Fruit fly (Drosophila melanogaster): ENCODE data around the gene XNP.

XNP gene

dm6 chr3R:25471853-25472634 is 10.6 kb downstream of the XNP start (continued):
- TF ChIP-seq CG15601 (tag; optimal IDR thresholded peaks at IDR 0.05) (no peak), CG12744 (GFP tag; optimal IDR thresholded peaks at IDR 0.05) (no peak), sug (tag; optimal IDR thresholded peaks at IDR 0.05) (no peak), hkb (optimal IDR thresholded peaks at IDR 0.05) (no peak), hkb (GFP tag; IDR thresholded peaks at IDR 0.05) (peak; percentile 11; the same call in 1 of the 2 replicates), TFAM (GFP tag; optimal IDR thresholded peaks at IDR 0.05) (no peak), CG15479 (GFP tag; optimal IDR thresholded peaks at IDR 0.05) (peak; percentile 66), maf-S (GFP tag; optimal IDR thresholded peaks at IDR 0.05) (no peak), zen (tag; optimal IDR thresholded peaks at IDR 0.05) (no peak), Mrtf (GFP tag; IDR thresholded peaks at IDR 0.05) (no peak), NfI (GFP tag; optimal IDR thresholded peaks at IDR 0.05) (no peak), Xbp1 (GFP tag; optimal IDR thresholded peaks at IDR 0.05) (no peak), stwl (tag; optimal IDR thresholded peaks at IDR 0.05) (no peak), D (optimal IDR thresholded peaks at IDR 0.05) (peak; percentile 68), D (GFP tag; optimal IDR thresholded peaks at IDR 0.05) (no peak), CG4360 (GFP tag; IDR thresholded peaks at IDR 0.05) (peak; percentile 98), CG11504 (tag; optimal IDR thresholded peaks at IDR 0.05) (no peak), CG5180 (GFP tag; optimal IDR thresholded peaks at IDR 0.05) (no peak), CG1832 (GFP tag; optimal IDR thresholded peaks at IDR 0.05) (no peak), CG1024 (GFP tag; IDR thresholded peaks at IDR 0.05) (no peak), repo (GFP tag; optimal IDR thresholded peaks at IDR 0.05) (no peak), az2 (GFP tag; optimal IDR thresholded peaks at IDR 0.05) (no peak), CG6689 (GFP tag; IDR thresholded peaks at IDR 0.05) (no peak), gro (GFP tag; optimal IDR thresholded peaks at IDR 0.05) (no peak), kah (GFP tag; optimal IDR thresholded peaks at IDR 0.05) (peak; percentile 67), CG7271 (tag; optimal IDR thresholded peaks at IDR 0.05) (no peak), Mad (GFP tag; optimal IDR thresholded peaks at IDR 0.05) (no peak), knrl (GFP tag; IDR thresholded peaks at IDR 0.05; ENCODE audit: partially characterized antibody) (no peak)

- TF ChIP-seq sqz (GFP tag; optimal IDR thresholded peaks at IDR 0.05) = peak; percentile 26
- no peak for TF ChIP-seq gcm2 (GFP tag; optimal IDR thresholded peaks at IDR 0.05)
Observed at dm6 chr3R:25466166-25466565, 16.5 kb downstream of the XNP start.

- TF ChIP-seq CG7372 (GFP tag; IDR thresholded peaks at IDR 0.05) (peak; percentile 70), Atf6 (GFP tag; IDR thresholded peaks at IDR 0.05) (peak; percentile 64), dpn (GFP tag; optimal IDR thresholded peaks at IDR 0.05) (peak in 1 of 2 experiments; percentile 43), CG10209 (GFP tag; optimal IDR thresholded peaks at IDR 0.05) (peak; percentile 38), CG6689 (GFP tag; IDR thresholded peaks at IDR 0.05) (peak; percentile 55), chn (GFP tag; optimal IDR thresholded peaks at IDR 0.05) (no peak), abd-A (tag; optimal IDR thresholded peaks at IDR 0.05) (peak; percentile 10), Hr3 (GFP tag; optimal IDR thresholded peaks at IDR 0.05) (peak; percentile 0), CG2678 (tag; optimal IDR thresholded peaks at IDR 0.05) (peak; percentile 80), CG14710 (tag; optimal IDR thresholded peaks at IDR 0.05) (no peak), cad (GFP tag; optimal IDR thresholded peaks at IDR 0.05) (no peak), CG18619 (GFP tag; optimal IDR thresholded peaks at IDR 0.05) (peak; percentile 2), HHEX (GFP tag; optimal IDR thresholded peaks at IDR 0.05) (peak; percentile 24), Rfx (GFP tag; IDR thresholded peaks at IDR 0.05) (peak; percentile 82; the same call in 1 of the 2 replicates), Abd-B (GFP tag; optimal IDR thresholded peaks at IDR 0.05) (peak; percentile 13), ranshi (GFP tag; IDR thresholded peaks at IDR 0.05) (0 out of 2 replicates have a peak, but pooled peaks have one; percentile 19), Fer3 (tag; optimal IDR thresholded peaks at IDR 0.05) (peak; percentile 61), lbe (GFP tag; optimal IDR thresholded peaks at IDR 0.05) (peak; percentile 80), gem (tag; optimal IDR thresholded peaks at IDR 0.05) (peak; percentile 71)
Observed at dm6 chr3R:25462642-25463317, 19.9 kb downstream of the XNP start.

Measured in whole organism, embryonic.